Worm (Caenorhabditis elegans): ENCODE results near the gene clc-28.

DNA sequence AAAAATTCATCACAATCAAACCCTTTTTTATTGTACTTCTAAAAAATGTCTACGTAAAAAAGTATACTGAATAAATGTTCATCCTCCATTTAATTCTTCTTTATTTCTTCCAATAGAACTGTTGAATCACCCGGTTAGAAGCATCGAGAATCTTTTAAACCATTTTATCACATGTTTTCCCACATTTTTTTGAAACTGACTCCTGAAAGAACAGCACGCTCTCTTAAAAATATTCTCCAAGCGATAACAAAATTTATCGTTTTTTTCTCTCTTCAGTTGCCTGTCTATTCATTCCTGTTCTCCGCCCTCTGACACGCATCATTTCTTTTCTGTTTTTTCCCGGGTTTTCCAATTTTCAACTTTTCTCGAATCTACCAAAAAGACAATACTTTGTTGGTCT is 14.9 kb downstream of the clc-28 start, which contains the start of gene F10E9.12:
- no peak for TF ChIP-seq him-1 (tag; optimal IDR thresholded peaks at IDR 0.05)
- TF ChIP-seq dao-5 (tag; optimal IDR thresholded peaks at IDR 0.05): no peak
